Fruit fly (Drosophila melanogaster) Kc167 (cell line): ENCODE results near the gene RhoGEF3.

Experiments used
- Sin3A ChIP-seq: fragments of >200 bp; optimal IDR thresholded peaks from 2 replicates; lab custom pipeline; 2018; ENCODE audit warnings: missing external identifiers
- h ChIP-seq: fragments of >200 bp; optimal IDR thresholded peaks from 3 replicates; lab custom pipeline; 2018; ENCODE audit warnings: missing external identifiers

DNA sequence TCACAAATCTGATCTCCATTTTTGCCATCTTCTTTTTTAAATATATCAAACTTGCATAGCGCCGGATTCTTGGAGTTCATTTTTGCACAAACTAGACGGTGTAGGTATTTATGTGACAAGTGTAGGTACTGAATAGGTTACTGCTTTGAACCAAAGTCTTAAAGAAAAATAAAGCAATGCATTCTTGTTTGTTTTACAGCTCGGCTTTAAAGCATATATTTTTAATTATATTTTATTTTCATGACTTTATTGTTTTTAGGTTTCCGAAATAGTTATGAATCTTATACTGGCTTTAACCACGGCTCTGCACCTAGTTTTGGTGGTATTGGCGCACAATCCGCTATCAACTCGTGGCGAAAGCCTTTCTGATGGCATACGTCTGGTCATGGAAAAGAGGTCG is 3.9 kb upstream of the RhoGEF3 start, which contains the start of gene CG32845:
- TF ChIP-seq Sin3A (lab: Kevin White, UChicago): no peak
- TF ChIP-seq h (lab: Kevin White, UChicago): no peak
